Fruit fly (Drosophila melanogaster): ENCODE data around the gene Hr4.

- TF ChIP-seq EcR (GFP tag; optimal IDR thresholded peaks at IDR 0.05) (no peak), CG13204 (GFP tag; optimal IDR thresholded peaks at IDR 0.05) (no peak)
Observed at dm6 chrX:1979031-1979430, 37.3 kb downstream of the Hr4 start.
